Fruit fly (Drosophila melanogaster) whole organism, embryonic: Measurements from ENCODE around the gene CG43798.

ENCODE experiments used
- CG3407 ChIP-seq: fragments of 200-800 bp; sonication (Bioruptor generic); optimal IDR thresholded peaks from 2 replicates; lab custom pipeline; 2018; ENCODE audit warnings: missing biosample characterization, mild to moderate bottlenecking, missing genetic modification characterization
- CG9797 ChIP-seq: fragments of 200-800 bp; sonication (Bioruptor generic); optimal IDR thresholded peaks from 3 replicates; lab custom pipeline; 2018; ENCODE audit warnings: missing biosample characterization, mild to moderate bottlenecking, missing genetic modification characterization
- chm ChIP-seq: fragments of 200-800 bp; sonication (Bioruptor generic); IDR thresholded peaks from 2 replicates; pipeline ENCODE4 v1.3.6; 2022; ENCODE audit warnings: missing biosample characterization, missing genetic modification characterization
- inv ChIP-seq: fragments of 200-800 bp; sonication (Bioruptor generic); IDR thresholded peaks from 2 replicates; pipeline ENCODE4 v1.3.6; 2022; ENCODE audit warnings: missing biosample characterization, missing genetic modification characterization; ENCODE audit not compliant: partially characterized antibody

DNA sequence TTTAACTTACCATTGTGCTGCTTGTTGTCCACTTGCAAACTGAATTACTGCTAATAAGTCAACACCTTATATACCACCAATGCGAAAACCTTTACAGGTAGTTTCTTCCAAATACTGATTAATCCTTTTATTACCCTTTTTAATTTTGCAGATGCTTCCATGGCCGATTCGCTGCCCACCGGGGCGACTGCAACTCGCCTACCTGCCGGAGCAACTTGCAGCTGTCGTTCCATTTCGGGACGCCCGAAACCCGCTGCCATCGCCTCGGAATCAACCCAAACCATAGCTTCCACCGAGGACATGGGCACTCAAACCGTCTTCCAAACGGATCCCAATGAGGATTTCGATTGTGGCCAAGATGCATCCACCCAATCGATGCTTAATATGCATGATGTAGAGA is 37.5 kb downstream of the CG43798 start, which contains the start of gene Elba1:
- TF ChIP-seq CG3407 (GFP tag; lab: Kevin White, UChicago) (no peak), inv (no peak), CG9797 (GFP tag; lab: Kevin White, UChicago) (no peak), chm (GFP tag; lab: Robert Waterston, UW) (no peak)
